Fruit fly (Drosophila melanogaster): ENCODE measurements around the gene tefu.

tefu gene

DNA sequence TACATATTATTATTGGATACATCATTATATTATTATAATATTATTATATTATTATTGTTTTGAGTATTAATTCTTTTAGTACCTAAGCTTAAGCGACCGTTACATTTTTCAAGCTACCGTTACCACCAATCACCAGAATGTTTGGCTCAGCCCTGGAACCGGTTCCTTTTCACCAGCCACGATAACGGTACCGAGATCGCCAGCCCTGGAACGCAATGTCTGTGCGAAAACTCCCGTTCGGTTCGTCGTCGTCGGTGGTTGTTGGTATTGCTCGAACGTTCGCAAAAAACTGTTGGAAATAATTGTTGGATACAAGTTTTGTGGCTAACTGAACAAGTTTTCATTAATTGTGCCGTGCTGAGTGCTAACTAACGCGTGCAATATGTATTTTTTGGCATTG, 7.7 kb upstream of the tefu start, which contains the start of gene CG42404:
TSS of gene CG42404 (plus strand) at position 360 of the 400 bp plus-strand sequence.
- TF ChIP-seq Dp (GFP tag; optimal IDR thresholded peaks at IDR 0.05), result peak; percentile 6
- peak; percentile 45 for TF ChIP-seq D (optimal IDR thresholded peaks at IDR 0.05)
- TF ChIP-seq D (GFP tag; optimal IDR thresholded peaks at IDR 0.05), result no peak
- peak; percentile 51 for TF ChIP-seq pzg (GFP tag; optimal IDR thresholded peaks at IDR 0.05)
- peak; percentile 99 for TF ChIP-seq CG15514 (GFP tag; optimal IDR thresholded peaks at IDR 0.05)
- TF ChIP-seq Ets97D (GFP tag; optimal IDR thresholded peaks at IDR 0.05), result peak; percentile 5
- peak; percentile 17 for TF ChIP-seq trem (tag; optimal IDR thresholded peaks at IDR 0.05)
- TF ChIP-seq Med (GFP tag), result peak; percentile 82
- peak; percentile 77 for TF ChIP-seq CG5180 (GFP tag; optimal IDR thresholded peaks at IDR 0.05)
- TF ChIP-seq CG2712 (tag; optimal IDR thresholded peaks at IDR 0.05), result peak; percentile 7
- peak; percentile 68 for TF ChIP-seq CG10462 (GFP tag; optimal IDR thresholded peaks at IDR 0.05)
- TF ChIP-seq Ssrp (tag; optimal IDR thresholded peaks at IDR 0.05), result no peak
- TF ChIP-seq CoRest (tag; optimal IDR thresholded peaks at IDR 0.05), result peak; percentile 22
- peak; percentile 18; the same call in 1 of the 3 replicates for TF ChIP-seq row (GFP tag; IDR thresholded peaks at IDR 0.05)
- TF ChIP-seq MESR4 (GFP tag; optimal IDR thresholded peaks at IDR 0.05), result peak; percentile 7
- peak; percentile 86 for TF ChIP-seq Deaf1 (tag; optimal IDR thresholded peaks at IDR 0.05)
- peak; percentile 21 for TF ChIP-seq CG12391 (tag; optimal IDR thresholded peaks at IDR 0.05)
- peak; percentile 95 for TF ChIP-seq Myb (GFP tag; optimal IDR thresholded peaks at IDR 0.05)
- TF ChIP-seq CG2116 (GFP tag; optimal IDR thresholded peaks at IDR 0.05), result peak; percentile 15
- no peak for TF ChIP-seq lab (GFP tag; optimal IDR thresholded peaks at IDR 0.05)
- no peak for TF ChIP-seq Hand (GFP tag; optimal IDR thresholded peaks at IDR 0.05)
- no peak for TF ChIP-seq H15 (GFP tag; IDR thresholded peaks at IDR 0.05)
- TF ChIP-seq CG7928 (GFP tag; optimal IDR thresholded peaks at IDR 0.05), result peak; percentile 92
- TF ChIP-seq BEAF-32 (GFP tag; optimal IDR thresholded peaks at IDR 0.05), result peak; percentile 4
- no peak for TF ChIP-seq CG6175 (GFP tag; IDR thresholded peaks at IDR 0.05)
- TF ChIP-seq CG8388 (GFP tag; optimal IDR thresholded peaks at IDR 0.05), result peak; percentile 16
- peak; percentile 5 for TF ChIP-seq CG10267 (tag; optimal IDR thresholded peaks at IDR 0.05)
- no peak for TF ChIP-seq CG17802 (tag; optimal IDR thresholded peaks at IDR 0.05)
- TF ChIP-seq Opbp (GFP tag; IDR thresholded peaks at IDR 0.05; ENCODE audit: partially characterized antibody), result peak; percentile 34; the same call in 2 of the 3 replicates
- peak; percentile 4 for TF ChIP-seq Lhr (GFP tag; optimal IDR thresholded peaks at IDR 0.05)
- TF ChIP-seq kah (GFP tag; optimal IDR thresholded peaks at IDR 0.05), result no peak
- TF ChIP-seq phol (tag; optimal IDR thresholded peaks at IDR 0.05), result peak; percentile 0

DNA sequence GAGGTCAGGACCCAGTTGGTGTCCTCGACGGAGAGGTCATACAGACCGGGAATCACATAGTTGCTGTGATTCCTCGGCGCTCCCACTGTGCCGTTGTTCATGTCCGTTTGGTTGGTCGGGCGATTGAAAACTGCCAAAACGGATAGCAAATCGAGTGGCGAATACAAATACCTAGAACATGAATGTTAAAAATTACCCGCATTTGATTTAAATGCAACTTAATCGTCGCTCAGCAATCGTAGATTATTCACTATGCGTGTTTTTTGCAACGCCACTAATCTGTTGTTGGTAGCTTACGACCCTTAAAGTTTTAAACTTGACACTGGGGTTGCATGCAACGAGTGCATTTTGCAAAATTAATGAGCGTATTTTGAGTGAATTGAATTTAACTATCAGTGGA, 7.0 kb upstream of the tefu start, which contains the start of gene Amt:
TSS of gene Amt (minus strand) at position 101 of the 400 bp plus-strand sequence.
- TF ChIP-seq CG9215 (GFP tag; IDR thresholded peaks at IDR 0.05) (no peak), Six4 (GFP tag; optimal IDR thresholded peaks at IDR 0.05) (no peak), crol (GFP tag; IDR thresholded peaks at IDR 0.05) (no peak), sqz (GFP tag; optimal IDR thresholded peaks at IDR 0.05) (no peak), corto (GFP tag; optimal IDR thresholded peaks at IDR 0.05) (no peak)

DNA sequence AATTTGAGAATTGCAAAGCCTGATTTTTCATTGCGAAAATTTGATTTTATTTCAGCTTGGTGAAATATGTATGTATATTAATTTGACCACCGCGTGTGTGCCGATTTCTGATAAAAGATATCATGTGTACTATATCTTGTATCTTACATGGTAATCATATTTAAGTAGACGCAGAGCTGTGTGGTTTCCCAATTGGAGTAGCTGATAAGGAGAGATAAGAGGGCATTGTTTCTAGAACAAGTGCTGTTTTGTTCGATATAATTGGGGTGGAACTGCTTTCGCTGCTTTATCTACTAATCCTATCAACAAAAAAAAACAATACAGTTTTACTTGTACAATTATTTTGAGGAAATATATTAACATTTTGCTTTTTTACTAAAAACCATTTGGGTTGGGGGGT, 4.6 kb upstream of the tefu start:
- TF ChIP-seq cwo (GFP tag; optimal IDR thresholded peaks at IDR 0.05), result peak; percentile 0
- TF ChIP-seq sens (GFP tag), result peak; percentile 72
- TF ChIP-seq CG16779 (GFP tag; IDR thresholded peaks at IDR 0.05), result no peak
- no peak for TF ChIP-seq CG12219 (GFP tag; optimal IDR thresholded peaks at IDR 0.05)
- peak; percentile 69 for TF ChIP-seq grn (GFP tag; optimal IDR thresholded peaks at IDR 0.05)
- peak; percentile 6 for TF ChIP-seq dmrt99B (tag; optimal IDR thresholded peaks at IDR 0.05)
- TF ChIP-seq CG34376 (GFP tag; optimal IDR thresholded peaks at IDR 0.05), result peak; percentile 78
- TF ChIP-seq insv (GFP tag; optimal IDR thresholded peaks at IDR 0.05), result peak in 1 of 2 experiments; percentile 83
- TF ChIP-seq her (GFP tag; optimal IDR thresholded peaks at IDR 0.05), result no peak
- TF ChIP-seq Med (GFP tag), result peak; percentile 27
- TF ChIP-seq z (GFP tag; IDR thresholded peaks at IDR 0.05), result no peak
- TF ChIP-seq sug (tag; optimal IDR thresholded peaks at IDR 0.05), result peak; percentile 30
- TF ChIP-seq CG15479 (GFP tag; optimal IDR thresholded peaks at IDR 0.05), result peak; percentile 75
- peak; percentile 18 for TF ChIP-seq mirr (GFP tag; optimal IDR thresholded peaks at IDR 0.05)

Measured in whole organism, embryonic.